Worm (Caenorhabditis elegans) whole organism, young adult: ENCODE results near the gene ncx-6.

Experiments
- B0035.1 ChIP-seq: sonication (generic microtip); optimal IDR thresholded peaks from 2 replicates; lab custom pipeline; 2016; ENCODE audit warnings: missing genetic modification characterization, mild to moderate bottlenecking, missing compliant biosample characterization, missing genotype, missing genetic modification reagents
- C17E4.6 ChIP-seq: fragments of 200-800 bp; sonication (Bioruptor generic); IDR thresholded peaks from 2 replicates; pipeline ENCODE4 v1.3.6; 2022; ENCODE audit warnings: missing genetic modification reagents, missing genetic modification characterization, missing compliant biosample characterization
- F22D6.2 ChIP-seq: sonication (generic microtip); optimal IDR thresholded peaks from 2 replicates; lab custom pipeline; 2016; ENCODE audit warnings: mild to moderate bottlenecking, missing genetic modification characterization, missing compliant biosample characterization
- F23B12.7 ChIP-seq: sonication (generic microtip); optimal IDR thresholded peaks from 2 replicates; lab custom pipeline; 2017; ENCODE audit warnings: missing genetic modification characterization, mild to moderate bottlenecking, missing compliant biosample characterization, antibody characterized with exemption, moderate library complexity; ENCODE audit not compliant: insufficient read depth
- F37B4.10 ChIP-seq: fragments of 200-800 bp; sonication (Bioruptor generic); IDR thresholded peaks from 2 replicates; pipeline ENCODE4 v1.3.6; 2022; ENCODE audit warnings: missing genetic modification characterization, missing compliant biosample characterization
- F52B5.7 ChIP-seq: sonication (generic microtip); optimal IDR thresholded peaks from 2 replicates; lab custom pipeline; 2016; ENCODE audit warnings: mild to moderate bottlenecking, missing genetic modification characterization, missing compliant biosample characterization
- F57A8.1 ChIP-seq: fragments of 200-800 bp; sonication (Bioruptor generic); optimal IDR thresholded peaks from 2 replicates; lab custom pipeline; 2018; ENCODE audit warnings: mild to moderate bottlenecking, missing genetic modification characterization, moderate library complexity, missing compliant biosample characterization
- K11D2.4 ChIP-seq: fragments of 200-800 bp; sonication (Bioruptor generic); IDR thresholded peaks from 2 replicates; pipeline ENCODE4 v1.3.6; 2022; ENCODE audit warnings: missing genetic modification reagents, missing genetic modification characterization, missing compliant biosample characterization
- K12H6.12 ChIP-seq: fragments of 200-800 bp; sonication (Bioruptor generic); optimal IDR thresholded peaks from 2 replicates; lab custom pipeline; 2018; ENCODE audit warnings: mild to moderate bottlenecking, missing genetic modification characterization, missing compliant biosample characterization
- T07F8.4 ChIP-seq: sonication (generic microtip); optimal IDR thresholded peaks from 2 replicates; lab custom pipeline; 2016; ENCODE audit warnings: mild to moderate bottlenecking, missing genetic modification characterization, moderate library complexity, missing compliant biosample characterization
- T26A5.8 ChIP-seq: sonication (generic microtip); optimal IDR thresholded peaks from 2 replicates; lab custom pipeline; 2016; ENCODE audit warnings: missing genetic modification characterization, missing compliant biosample characterization
- Y53G8AR.9 ChIP-seq: fragments of 200-800 bp; sonication (Bioruptor generic); conservative IDR thresholded peaks from 2 replicates; pipeline ENCODE4 v1.3.6; 2022; ENCODE audit warnings: missing genetic modification reagents, missing genetic modification characterization, missing compliant biosample characterization
- Y56A3A.18 ChIP-seq: fragments of 200-800 bp; sonication (Bioruptor generic); IDR thresholded peaks from 2 replicates; pipeline ENCODE4 v1.3.6; 2022; ENCODE audit warnings: missing genetic modification reagents, missing genetic modification characterization, missing compliant biosample characterization
- Y67H2A.10 ChIP-seq: fragments of 200-800 bp; sonication (Bioruptor generic); conservative IDR thresholded peaks from 2 replicates; pipeline ENCODE4 v1.3.6; 2022; ENCODE audit warnings: missing genetic modification reagents, missing genetic modification characterization, missing compliant biosample characterization
- Y79H2A.3 ChIP-seq: fragments of 200-800 bp; sonication (Bioruptor generic); conservative IDR thresholded peaks from 2 replicates; pipeline ENCODE4 v1.3.6; 2022; ENCODE audit warnings: missing genetic modification reagents, missing genetic modification characterization, missing compliant biosample characterization
- ama-1 ChIP-seq, 3 experiments: fragments of 150-350 bp in 1 of 3; sonication (generic microtip) in 2 of 3; optimal IDR thresholded peaks; 2 replicates each; lab custom pipeline; 2014 to 2018; ENCODE audit warnings: missing biosample characterization in 2 of 3, missing genetic modification characterization in 2 of 3, missing genetic modification reagents in 2 of 3
- athp-1 ChIP-seq: sonication (generic microtip); optimal IDR thresholded peaks from 2 replicates; lab custom pipeline; 2017; ENCODE audit warnings: mild to moderate bottlenecking, missing genetic modification characterization, missing compliant biosample characterization
- bed-2 ChIP-seq: fragments of 200-800 bp; sonication (Bioruptor generic); IDR thresholded peaks from 2 replicates; pipeline ENCODE4 v1.3.6; 2022; ENCODE audit warnings: missing genetic modification reagents, missing genetic modification characterization, missing compliant biosample characterization
- ceh-40 ChIP-seq: fragments of 200-800 bp; sonication (Bioruptor generic); IDR thresholded peaks from 2 replicates; pipeline ENCODE4 v1.3.6; 2022; ENCODE audit warnings: missing genetic modification characterization, missing compliant biosample characterization
- ceh-58 ChIP-seq: fragments of 200-800 bp; sonication (Bioruptor generic); IDR thresholded peaks from 2 replicates; pipeline ENCODE4 v1.3.6; 2022; ENCODE audit warnings: missing genetic modification characterization, missing compliant biosample characterization
- ceh-79 ChIP-seq: sonication (generic microtip); optimal IDR thresholded peaks from 2 replicates; lab custom pipeline; 2017; ENCODE audit warnings: mild to moderate bottlenecking, missing genetic modification characterization, missing compliant biosample characterization
- egl-18 ChIP-seq: fragments of 200-800 bp; sonication (Bioruptor generic); IDR thresholded peaks from 2 replicates; pipeline ENCODE4 v1.3.6; 2022; ENCODE audit warnings: missing genetic modification reagents, missing genetic modification characterization, missing compliant biosample characterization
- ets-4 ChIP-seq: fragments of 200-800 bp; sonication (Bioruptor generic); optimal IDR thresholded peaks from 2 replicates; lab custom pipeline; 2018; ENCODE audit warnings: mild to moderate bottlenecking, missing genetic modification characterization, missing compliant biosample characterization
- hlh-12 ChIP-seq: sonication (generic microtip); optimal IDR thresholded peaks from 2 replicates; lab custom pipeline; 2016; ENCODE audit warnings: missing genetic modification characterization, missing compliant biosample characterization
- hmg-20 ChIP-seq: fragments of 200-800 bp; sonication (Bioruptor generic); IDR thresholded peaks from 2 replicates; pipeline ENCODE4 v1.3.6; 2022; ENCODE audit warnings: missing genetic modification reagents, missing genetic modification characterization, missing compliant biosample characterization
- let-607 ChIP-seq, 2 experiments: fragments of 200-800 bp in 1 of 2; sonication (Bioruptor generic) in 1 of 2; sonication (generic microtip) in 1 of 2; optimal IDR thresholded peaks; 2 replicates each; lab custom pipeline; 2016 to 2018; ENCODE audit warnings: mild to moderate bottlenecking in 2 of 2, missing compliant biosample characterization in 2 of 2, missing genetic modification characterization in 2 of 2, moderate library complexity in 2 of 2, missing genotype in 1 of 2
- lin-35 ChIP-seq, 3 experiments: fragments of 150-350 bp in 2 of 3; sonication (generic microtip) in 1 of 3; optimal IDR thresholded peaks; 2 replicates each; lab custom pipeline; 2014 to 2018; ENCODE audit warnings: missing biosample characterization in 3 of 3, missing genetic modification characterization in 3 of 3, missing genetic modification reagents in 3 of 3
- lin-40 ChIP-seq: sonication (generic microtip); optimal IDR thresholded peaks from 2 replicates; lab custom pipeline; 2016; ENCODE audit warnings: missing genetic modification characterization, mild to moderate bottlenecking, missing compliant biosample characterization, missing genotype, missing genetic modification reagents
- lsy-27 ChIP-seq: sonication (generic microtip); optimal IDR thresholded peaks from 2 replicates; lab custom pipeline; 2017; ENCODE audit warnings: missing genetic modification characterization, mild to moderate bottlenecking, missing compliant biosample characterization, antibody characterized with exemption, missing genotype, borderline replicate concordance; ENCODE audit not compliant: insufficient read depth
- madf-6 ChIP-seq: fragments of 200-800 bp; sonication (Bioruptor generic); IDR thresholded peaks from 2 replicates; pipeline ENCODE4 v1.3.6; 2022; ENCODE audit warnings: missing genetic modification reagents, missing genetic modification characterization, missing compliant biosample characterization
- mcd-1 ChIP-seq: fragments of 200-800 bp; sonication (Bioruptor generic); IDR thresholded peaks from 2 replicates; pipeline ENCODE4 v1.3.6; 2022; ENCODE audit warnings: missing genetic modification reagents, missing genetic modification characterization, missing compliant biosample characterization
- nfya-1 ChIP-seq: sonication (generic microtip); optimal IDR thresholded peaks from 2 replicates; lab custom pipeline; 2017; ENCODE audit warnings: antibody characterized with exemption, missing compliant biosample characterization, missing genetic modification characterization, borderline replicate concordance; ENCODE audit not compliant: insufficient read depth
- nfyb-1 ChIP-seq: fragments of 200-800 bp; sonication (Bioruptor generic); IDR thresholded peaks from 2 replicates; pipeline ENCODE4 v1.3.6; 2022; ENCODE audit warnings: missing genetic modification reagents, missing genetic modification characterization, missing compliant biosample characterization
- nhr-27 ChIP-seq: fragments of 200-800 bp; sonication (Bioruptor generic); optimal IDR thresholded peaks from 2 replicates; lab custom pipeline; 2018; ENCODE audit warnings: mild to moderate bottlenecking, missing genetic modification characterization, moderate library complexity, missing compliant biosample characterization
- nhr-90 ChIP-seq: sonication (generic microtip); optimal IDR thresholded peaks from 2 replicates; lab custom pipeline; 2016; ENCODE audit warnings: missing genotype, mild to moderate bottlenecking, missing genetic modification characterization, missing compliant biosample characterization
- pbrm-1 ChIP-seq: fragments of 200-800 bp; sonication (Bioruptor generic); IDR thresholded peaks from 2 replicates; pipeline ENCODE4 v1.3.6; 2022; ENCODE audit warnings: missing genetic modification reagents, missing genetic modification characterization, missing compliant biosample characterization
- rec-8 ChIP-seq, 2 experiments: sonication (generic microtip); optimal IDR thresholded peaks; 2 replicates each; lab custom pipeline; 2016; ENCODE audit warnings: mild to moderate bottlenecking in 2 of 2, missing genetic modification characterization in 2 of 2, missing genetic modification reagents in 2 of 2, missing genotype in 2 of 2, missing biosample characterization in 1 of 2, missing compliant biosample characterization in 1 of 2, moderate library complexity in 1 of 2
- repo-1 ChIP-seq: sonication (generic microtip); optimal IDR thresholded peaks from 2 replicates; lab custom pipeline; 2017; ENCODE audit warnings: mild to moderate bottlenecking, missing genetic modification characterization, missing compliant biosample characterization
- sea-2 ChIP-seq: fragments of 200-800 bp; sonication (Bioruptor generic); IDR thresholded peaks from 2 replicates; pipeline ENCODE4 v1.3.6; 2022; ENCODE audit warnings: missing genetic modification characterization, missing compliant biosample characterization
- snpc-1.1 ChIP-seq: sonication (generic microtip); optimal IDR thresholded peaks from 2 replicates; lab custom pipeline; 2017; ENCODE audit warnings: missing genetic modification characterization, mild to moderate bottlenecking, missing compliant biosample characterization, antibody characterized with exemption, moderate library complexity, missing genotype, missing genetic modification reagents; ENCODE audit not compliant: insufficient read depth
- snpc-3.4 ChIP-seq: sonication (generic microtip); optimal IDR thresholded peaks from 2 replicates; lab custom pipeline; 2017; ENCODE audit warnings: missing genetic modification characterization, mild to moderate bottlenecking, missing compliant biosample characterization, antibody characterized with exemption, moderate library complexity, missing genotype, missing genetic modification reagents
- sptf-2 ChIP-seq: fragments of 200-800 bp; sonication (Bioruptor generic); optimal IDR thresholded peaks from 2 replicates; lab custom pipeline; 2018; ENCODE audit warnings: mild to moderate bottlenecking, missing genetic modification characterization, missing compliant biosample characterization
- tbx-9 ChIP-seq: sonication (generic microtip); optimal IDR thresholded peaks from 2 replicates; lab custom pipeline; 2016; ENCODE audit warnings: borderline replicate concordance, missing genetic modification characterization, inconsistent platforms, missing compliant biosample characterization
- zim-3 ChIP-seq: sonication (generic microtip); optimal IDR thresholded peaks from 2 replicates; lab custom pipeline; 2017; ENCODE audit warnings: mild to moderate bottlenecking, missing genetic modification characterization, moderate library complexity, missing compliant biosample characterization
- ztf-18 ChIP-seq: sonication (generic microtip); optimal IDR thresholded peaks from 2 replicates; lab custom pipeline; 2016; ENCODE audit warnings: missing genotype, mild to moderate bottlenecking, missing genetic modification characterization, missing compliant biosample characterization
- ztf-6 ChIP-seq: fragments of 200-800 bp; sonication (Bioruptor generic); IDR thresholded peaks from 2 replicates; pipeline ENCODE4 v1.3.6; 2022; ENCODE audit warnings: missing genetic modification reagents, missing genetic modification characterization, missing compliant biosample characterization

The ncx-6 gene

DNA sequence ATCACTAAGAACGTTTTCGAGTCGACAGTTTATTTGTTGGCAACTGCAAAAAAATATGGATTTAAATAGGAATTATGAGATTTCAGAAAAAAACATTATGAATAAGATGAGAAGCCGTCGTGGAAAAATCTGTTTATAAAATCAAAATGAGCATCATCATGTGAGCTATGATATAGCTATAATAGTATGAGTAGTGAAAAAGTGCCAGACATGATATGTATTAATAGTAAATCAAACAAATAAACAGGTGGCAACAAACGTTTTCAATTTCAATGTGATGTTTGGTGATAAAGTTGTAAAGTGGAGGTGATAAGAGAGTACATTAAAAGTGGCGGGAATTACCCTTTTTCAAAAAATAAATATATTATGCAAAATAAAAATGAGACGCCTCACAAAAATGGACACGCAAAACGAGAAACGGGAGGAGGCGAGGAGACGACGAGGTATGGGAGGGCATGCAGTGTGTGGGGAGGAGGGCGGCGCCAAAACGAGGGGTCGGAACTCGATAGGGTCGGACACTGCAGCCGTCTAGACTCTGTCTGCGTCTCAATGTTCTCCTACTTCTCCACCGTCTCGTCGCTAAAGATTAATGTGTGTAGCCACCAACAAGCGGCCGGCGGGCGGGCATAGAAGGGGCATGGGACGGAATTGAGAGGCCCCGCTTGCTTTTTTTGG is 46.0 kb downstream of the ncx-6 start, which contains the start of gene C07A9.9:
Gene C07A9.9 (minus strand): TSS at position 51 of the 675 bp plus-strand sequence.
- TF ChIP-seq ama-1 (optimal IDR thresholded peaks at IDR 0.05; lab: Kevin White, UChicago): no peak
- TF ChIP-seq ama-1 (GFP tag; optimal IDR thresholded peaks at IDR 0.05; lab: Kevin White, UChicago): no peak
- TF ChIP-seq ztf-18: peak; percentile 28
- TF ChIP-seq lin-40 (tag; lab: Kevin White, UChicago): peak; percentile 69
- TF ChIP-seq T07F8.4: no peak
- no peak for TF ChIP-seq F37B4.10 (GFP tag; lab: Robert Waterston, UW)
- no peak for TF ChIP-seq Y67H2A.10 (GFP tag; lab: Robert Waterston, UW)
- TF ChIP-seq C17E4.6: no peak
- TF ChIP-seq snpc-3.4 (tag; lab: Kevin White, UChicago): no peak
- no peak for TF ChIP-seq Y79H2A.3 (GFP tag; lab: Robert Waterston, UW)
- no peak for TF ChIP-seq rec-8 (tag; optimal IDR thresholded peaks at IDR 0.05; lab: Kevin White, UChicago)
- TF ChIP-seq ceh-40: no peak
- no peak for TF ChIP-seq lsy-27 (tag; lab: Kevin White, UChicago)
- no peak; the same call in 1 of the 2 replicates for TF ChIP-seq mcd-1
- no peak for TF ChIP-seq pbrm-1
- no peak for TF ChIP-seq tbx-9 (tag; lab: Kevin White, UChicago)
- no peak for TF ChIP-seq F57A8.1
- no peak for TF ChIP-seq B0035.1 (tag; lab: Kevin White, UChicago)
- no peak for TF ChIP-seq hmg-20
- no peak for TF ChIP-seq F52B5.7 (tag; lab: Kevin White, UChicago)
- TF ChIP-seq sptf-2 (GFP tag; lab: Kevin White, UChicago): no peak
- 0 out of 2 replicates have a peak, but pooled peaks have one; percentile 49 for TF ChIP-seq ztf-6 (GFP tag; lab: Robert Waterston, UW)
- peak; percentile 67 for TF ChIP-seq K12H6.12 (tag; lab: Kevin White, UChicago)
- no peak for TF ChIP-seq egl-18
- TF ChIP-seq F22D6.2 (tag; lab: Kevin White, UChicago): no peak
- TF ChIP-seq nhr-90 (tag; lab: Kevin White, UChicago): peak; percentile 55
- TF ChIP-seq nfya-1 (tag; lab: Kevin White, UChicago): no peak
- TF ChIP-seq ceh-79: no peak
- no peak for TF ChIP-seq athp-1 (tag; lab: Kevin White, UChicago)
- TF ChIP-seq snpc-1.1 (tag; lab: Kevin White, UChicago): peak; percentile 37
- peak in 1 of 2 experiments; percentile 3 for TF ChIP-seq let-607 (tag; optimal IDR thresholded peaks at IDR 0.05; lab: Kevin White, UChicago)
- no peak for TF ChIP-seq repo-1 (tag; lab: Kevin White, UChicago)
- no peak for TF ChIP-seq Y53G8AR.9 (GFP tag; lab: Robert Waterston, UW)
- TF ChIP-seq hlh-12 (tag; lab: Kevin White, UChicago): no peak
- peak in 1 of 3 experiments; percentile 61 for TF ChIP-seq lin-35 (GFP tag; optimal IDR thresholded peaks at IDR 0.05; lab: Kevin White, UChicago)
- peak; percentile 78 for TF ChIP-seq ets-4 (GFP tag; lab: Kevin White, UChicago)
- no peak for TF ChIP-seq bed-2 (GFP tag; lab: Robert Waterston, UW)
- no peak for TF ChIP-seq Y56A3A.18 (GFP tag; lab: Robert Waterston, UW)
- no peak for TF ChIP-seq nhr-27 (tag; lab: Kevin White, UChicago)
- no peak for TF ChIP-seq madf-6
- TF ChIP-seq zim-3 (tag; lab: Kevin White, UChicago): no peak
- TF ChIP-seq ceh-58: no peak
- peak; percentile 30; the same call in 1 of the 2 replicates for TF ChIP-seq K11D2.4 (GFP tag; lab: Robert Waterston, UW)
- no peak for TF ChIP-seq sea-2 (GFP tag; lab: Robert Waterston, UW)
- no peak for TF ChIP-seq F23B12.7 (tag; lab: Kevin White, UChicago)
- TF ChIP-seq nfyb-1 (GFP tag; lab: Robert Waterston, UW): 0 out of 2 replicates have a peak, but pooled peaks have one; percentile 63
- no peak for TF ChIP-seq T26A5.8 (tag; lab: Kevin White, UChicago)
